Worm (Caenorhabditis elegans) whole organism, L3 larva: Measurements from ENCODE around the gene dgtr-1.

ENCODE experiments used
- R02D3.7 ChIP-seq: fragments of 150-350 bp; optimal IDR thresholded peaks from 2 replicates; lab custom pipeline; 2014; ENCODE audit warnings: missing biosample characterization, missing genetic modification characterization
- ceh-9 ChIP-seq: sonication (generic microtip); optimal IDR thresholded peaks from 2 replicates; lab custom pipeline; 2018; ENCODE audit warnings: missing biosample characterization, missing genetic modification characterization
- fkh-10 ChIP-seq: sonication (generic microtip); optimal IDR thresholded peaks from 2 replicates; lab custom pipeline; 2017; ENCODE audit warnings: missing biosample characterization, missing genetic modification reagents, missing genetic modification characterization

DNA sequence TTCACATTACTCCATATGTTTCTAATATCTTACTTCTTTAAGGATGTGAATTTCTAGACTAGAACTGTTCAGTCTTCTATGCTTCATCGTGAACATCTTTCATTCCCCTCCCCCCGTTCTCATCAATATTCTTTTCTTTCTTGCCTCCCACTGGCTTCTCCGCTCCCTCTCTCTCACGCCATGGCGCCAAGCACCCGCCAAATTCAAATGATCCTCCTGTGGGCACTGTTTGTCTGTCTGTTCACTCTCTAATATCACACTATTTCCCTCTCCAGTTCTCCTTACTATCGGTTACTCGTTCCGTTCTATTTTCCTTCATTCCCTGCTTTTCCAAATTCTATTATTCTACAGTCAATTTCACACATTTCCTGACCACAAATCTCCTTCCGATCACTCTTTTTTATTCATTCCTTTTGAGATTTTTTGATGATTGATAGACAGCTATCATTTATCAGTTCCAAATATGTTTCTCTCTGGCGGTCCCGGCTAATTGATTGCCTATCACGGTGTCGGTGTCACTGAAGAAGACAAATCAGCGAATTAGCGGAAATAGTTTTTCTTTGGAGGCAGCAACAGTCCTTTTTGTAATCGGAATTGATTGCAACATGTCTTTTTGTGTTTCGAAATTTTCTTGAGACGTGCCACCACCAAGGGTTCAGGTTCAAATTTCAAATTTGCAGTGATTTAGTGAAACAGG lies 38.5 kb upstream of the dgtr-1 start:
- no peak for TF ChIP-seq R02D3.7 (tag; lab: Kevin White, UChicago)
- TF ChIP-seq ceh-9 (tag; lab: Kevin White, UChicago) = no peak
- TF ChIP-seq fkh-10 (GFP tag; lab: Kevin White, UChicago) = no peak
